Worm (Caenorhabditis elegans) whole organism, mixed stage, embryonic: ENCODE results near the gene F54H12.4.
A peak's percentile ranks its signal among the peaks of the same experiment; 100 is the strongest.

Experiments used
- ceh-83 ChIP-seq: fragments of 200-800 bp; sonication (Bioruptor generic); optimal IDR thresholded peaks from 2 replicates; lab custom pipeline; 2018; ENCODE audit warnings: mild to moderate bottlenecking, missing genetic modification characterization, missing compliant biosample characterization
- hlh-1 ChIP-seq: fragments of 150-350 bp; optimal IDR thresholded peaks from 2 replicates; lab custom pipeline; 2014; ENCODE audit warnings: missing biosample characterization, missing genetic modification reagents, missing genetic modification characterization
- lin-13 ChIP-seq: fragments of 150-350 bp; optimal IDR thresholded peaks from 2 replicates; lab custom pipeline; 2014; ENCODE audit warnings: missing biosample characterization, missing genetic modification characterization
- lsy-2 ChIP-seq: fragments of 150-350 bp; optimal IDR thresholded peaks from 2 replicates; lab custom pipeline; 2014; ENCODE audit warnings: missing biosample characterization, missing genetic modification characterization
- nhr-12 ChIP-seq: fragments of 150-350 bp; optimal IDR thresholded peaks from 2 replicates; lab custom pipeline; 2014; ENCODE audit warnings: missing biosample characterization, missing genetic modification characterization
- snpc-4 ChIP-seq: fragments of 150-350 bp; optimal IDR thresholded peaks from 2 replicates; lab custom pipeline; 2014; ENCODE audit warnings: missing biosample characterization, missing genetic modification characterization
- unc-39 ChIP-seq: fragments of 150-350 bp; optimal IDR thresholded peaks from 2 replicates; lab custom pipeline; 2014; ENCODE audit warnings: missing biosample characterization, missing genetic modification characterization
- unc-62 ChIP-seq: fragments of 150-350 bp; optimal IDR thresholded peaks from 2 replicates; lab custom pipeline; 2014; ENCODE audit warnings: missing biosample characterization, missing genetic modification reagents, missing genetic modification characterization

- peak; percentile 24 for TF ChIP-seq lsy-2 (tag; lab: Kevin White, UChicago)
- TF ChIP-seq hlh-1 (tag; lab: Kevin White, UChicago), result no peak
- TF ChIP-seq unc-62 (GFP tag; lab: Kevin White, UChicago), result no peak
- TF ChIP-seq nhr-12, result no peak
- no peak for TF ChIP-seq ceh-83 (GFP tag; lab: Kevin White, UChicago)
- no peak for TF ChIP-seq unc-39 (tag; lab: Kevin White, UChicago)
- TF ChIP-seq lin-13 (tag; lab: Kevin White, UChicago), result no peak
- TF ChIP-seq snpc-4 (tag; lab: Kevin White, UChicago), result no peak
Observed at ce11 chrIII:7952077-7952765, 10.3 kb downstream of the F54H12.4 start, which contains the start of gene C29E4.15.
